Worm (Caenorhabditis elegans) whole organism, young adult: ENCODE results near the gene ZC155.4.

Experiments
- C06A6.2 ChIP-seq: fragments of 200-800 bp; sonication (Bioruptor generic); conservative IDR thresholded peaks from 2 replicates; pipeline ENCODE4 v1.3.6; 2022; ENCODE audit warnings: missing genetic modification characterization, missing compliant biosample characterization
- ama-1 ChIP-seq, 3 experiments: fragments of 150-350 bp in 1 of 3; sonication (generic microtip) in 2 of 3; optimal IDR thresholded peaks; 2 replicates each; lab custom pipeline; 2014 to 2018; ENCODE audit warnings: missing biosample characterization in 2 of 3, missing genetic modification characterization in 2 of 3, missing genetic modification reagents in 2 of 3
- aptf-3 ChIP-seq: fragments of 200-800 bp; sonication (Bioruptor generic); IDR thresholded peaks from 2 replicates; pipeline ENCODE4 v1.3.6; 2022; ENCODE audit warnings: missing genetic modification characterization, missing compliant biosample characterization
- ceh-79 ChIP-seq: sonication (generic microtip); optimal IDR thresholded peaks from 2 replicates; lab custom pipeline; 2017; ENCODE audit warnings: mild to moderate bottlenecking, missing genetic modification characterization, missing compliant biosample characterization
- efl-1 ChIP-seq: fragments of 150-350 bp; optimal IDR thresholded peaks from 2 replicates; lab custom pipeline; 2014; ENCODE audit warnings: missing biosample characterization, missing genetic modification reagents, missing genetic modification characterization
- ets-4 ChIP-seq: fragments of 200-800 bp; sonication (Bioruptor generic); optimal IDR thresholded peaks from 2 replicates; lab custom pipeline; 2018; ENCODE audit warnings: mild to moderate bottlenecking, missing genetic modification characterization, missing compliant biosample characterization
- gei-17 ChIP-seq: fragments of 200-800 bp; sonication (Bioruptor generic); optimal IDR thresholded peaks from 2 replicates; lab custom pipeline; 2018; ENCODE audit warnings: mild to moderate bottlenecking, missing genetic modification characterization, missing compliant biosample characterization

ce11 chrIII:5169699-5170098 lies 45.6 kb downstream of the ZC155.4 start, which contains the start of gene ulp-1:
- no peak for TF ChIP-seq gei-17 (GFP tag; lab: Kevin White, UChicago)
- no peak for TF ChIP-seq ama-1 (optimal IDR thresholded peaks at IDR 0.05; lab: Kevin White, UChicago)
- TF ChIP-seq ama-1 (GFP tag; optimal IDR thresholded peaks at IDR 0.05; lab: Kevin White, UChicago): peak in 1 of 2 experiments; percentile 16
- no peak for TF ChIP-seq aptf-3 (GFP tag; lab: Robert Waterston, UW)
- no peak for TF ChIP-seq ceh-79 (tag; lab: Kevin White, UChicago)
- TF ChIP-seq efl-1 (GFP tag; lab: Kevin White, UChicago): no peak
- no peak for TF ChIP-seq C06A6.2 (GFP tag; lab: Robert Waterston, UW)
- no peak for TF ChIP-seq ets-4 (GFP tag; lab: Kevin White, UChicago)
